Worm (Caenorhabditis elegans): ENCODE data around the gene snf-11.

The snf-11 gene

DNA sequence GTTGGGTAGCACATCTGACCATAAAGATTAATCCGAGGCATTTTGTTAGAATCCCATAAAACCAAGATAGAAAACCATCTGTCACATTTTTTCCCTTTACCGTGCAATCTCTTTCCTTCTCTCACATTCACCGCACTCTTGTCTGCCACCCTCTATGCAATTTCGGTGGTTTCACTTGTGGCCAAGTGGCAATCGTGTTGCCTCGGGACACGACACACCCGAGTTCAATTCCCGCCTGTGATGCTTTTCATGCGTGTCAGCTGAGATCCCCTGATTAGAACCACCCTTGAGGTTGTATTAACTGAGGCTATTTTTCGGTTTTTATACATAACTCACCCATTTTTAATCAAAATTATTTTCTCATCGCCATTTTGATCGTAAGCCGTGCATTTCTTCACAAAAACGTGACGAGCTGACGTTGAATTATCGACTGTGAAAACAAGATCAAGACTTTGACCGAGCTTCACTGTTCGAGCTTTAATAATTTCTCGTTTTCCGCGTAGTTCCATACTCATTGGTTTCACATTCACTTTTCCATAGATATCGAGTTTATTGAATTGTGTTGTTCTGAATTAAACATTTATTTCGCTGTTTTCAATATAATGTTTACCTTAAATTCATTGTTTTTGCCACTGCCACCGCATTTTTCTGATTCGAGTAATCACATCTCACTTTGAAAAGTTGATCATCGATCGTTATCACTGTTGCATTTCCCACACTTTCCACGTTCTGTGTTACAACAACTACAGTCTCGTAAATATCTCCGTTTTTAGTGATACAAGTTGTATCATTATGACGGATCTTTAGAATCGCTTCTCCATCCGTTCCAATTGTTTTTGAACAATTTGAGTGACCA lies 6.0 kb upstream of the snf-11 start (continued):
- TF ChIP-seq F55B11.4 (tag; optimal IDR thresholded peaks at IDR 0.05; ENCODE audit: borderline replicate concordance, insufficient read depth) (peak; percentile 25), F49E8.2 (tag; optimal IDR thresholded peaks at IDR 0.05; ENCODE audit: insufficient read depth) (peak; percentile 93), F33H1.4 (GFP tag; IDR thresholded peaks at IDR 0.05) (peak; percentile 67), F37B4.10 (GFP tag; IDR thresholded peaks at IDR 0.05) (peak; percentile 98; the same call in 1 of the 2 replicates), nhr-80 (tag; optimal IDR thresholded peaks at IDR 0.05) (peak; percentile 80), dpl-1 (GFP tag; optimal IDR thresholded peaks at IDR 0.05) (peak; percentile 61), lsl-1 (GFP tag; optimal IDR thresholded peaks at IDR 0.05) (peak; percentile 74), F39B2.1 (GFP tag; IDR thresholded peaks at IDR 0.05) (peak; percentile 29; the same call in 1 of the 2 replicates), snpc-1.3 (tag; optimal IDR thresholded peaks at IDR 0.05; ENCODE audit: insufficient read depth) (peak; percentile 97), rcor-1 (GFP tag; IDR thresholded peaks at IDR 0.05) (peak; percentile 95), atf-7 (tag; optimal IDR thresholded peaks at IDR 0.05) (peak; percentile 95), lir-1 (GFP tag; conservative IDR thresholded peaks at IDR 0.05) (peak; percentile 83), madf-8 (GFP tag; conservative IDR thresholded peaks at IDR 0.05) (peak; percentile 65), ztf-26 (tag; optimal IDR thresholded peaks at IDR 0.05) (peak; percentile 95), snpc-4 (GFP tag; optimal IDR thresholded peaks at IDR 0.05) (peak; percentile 87), snpc-4 (tag; optimal IDR thresholded peaks at IDR 0.05) (peak; percentile 68 to 91 (median 88)), die-1 (tag; optimal IDR thresholded peaks at IDR 0.05) (peak; percentile 98), mes-4 (tag; optimal IDR thresholded peaks at IDR 0.05) (peak; percentile 95), D2030.7 (GFP tag; IDR thresholded peaks at IDR 0.05) (peak; percentile 92), lin-40 (tag; optimal IDR thresholded peaks at IDR 0.05) (peak; percentile 85), hmg-1.2 (GFP tag; IDR thresholded peaks at IDR 0.05) (peak; percentile 90), B0019.2 (GFP tag; conservative IDR thresholded peaks at IDR 0.05) (peak; percentile 87), lin-26 (GFP tag; IDR thresholded peaks at IDR 0.05) (peak; percentile 100), ztf-3 (GFP tag; optimal IDR thresholded peaks at IDR 0.05) (peak; percentile 92), ceh-40 (GFP tag; IDR thresholded peaks at IDR 0.05) (peak; percentile 96), sea-2 (GFP tag; IDR thresholded peaks at IDR 0.05) (peak; percentile 94), aptf-3 (GFP tag; IDR thresholded peaks at IDR 0.05) (peak; percentile 97), ceh-91 (GFP tag; IDR thresholded peaks at IDR 0.05) (peak; percentile 65), ztf-28 (GFP tag; IDR thresholded peaks at IDR 0.05) (peak; percentile 95), K11D2.4 (GFP tag; IDR thresholded peaks at IDR 0.05) (peak; percentile 89), somi-1 (GFP tag; optimal IDR thresholded peaks at IDR 0.05) (peak; percentile 95), bed-2 (GFP tag; IDR thresholded peaks at IDR 0.05) (peak; percentile 87), attf-6 (GFP tag; IDR thresholded peaks at IDR 0.05) (peak; percentile 88), C17E4.6 (GFP tag; IDR thresholded peaks at IDR 0.05) (peak; percentile 94), B0261.1 (tag; optimal IDR thresholded peaks at IDR 0.05) (peak; percentile 100), Y95B8A.8 (GFP tag; IDR thresholded peaks at IDR 0.05) (peak; percentile 94), egrh-3 (GFP tag; IDR thresholded peaks at IDR 0.05) (peak; percentile 73), pha-4 (tag; optimal IDR thresholded peaks at IDR 0.05) (no peak), let-607 (tag; optimal IDR thresholded peaks at IDR 0.05) (peak; percentile 88 to 90), unc-130 (GFP tag; optimal IDR thresholded peaks at IDR 0.05) (peak; percentile 93), nhr-27 (tag; optimal IDR thresholded peaks at IDR 0.05) (peak; percentile 99), dpff-1 (tag; optimal IDR thresholded peaks at IDR 0.05) (peak; percentile 89), nfyb-1 (GFP tag; IDR thresholded peaks at IDR 0.05) (peak; percentile 97), egl-18 (GFP tag; IDR thresholded peaks at IDR 0.05) (peak; percentile 92), xnd-1 (tag; optimal IDR thresholded peaks at IDR 0.05) (peak; percentile 29), K12H6.12 (tag; optimal IDR thresholded peaks at IDR 0.05) (peak; percentile 90), madf-6 (GFP tag; IDR thresholded peaks at IDR 0.05) (peak; percentile 90)
